Fruit fly (Drosophila melanogaster): ENCODE data around the gene CG15247.

Gene CG15247

DNA sequence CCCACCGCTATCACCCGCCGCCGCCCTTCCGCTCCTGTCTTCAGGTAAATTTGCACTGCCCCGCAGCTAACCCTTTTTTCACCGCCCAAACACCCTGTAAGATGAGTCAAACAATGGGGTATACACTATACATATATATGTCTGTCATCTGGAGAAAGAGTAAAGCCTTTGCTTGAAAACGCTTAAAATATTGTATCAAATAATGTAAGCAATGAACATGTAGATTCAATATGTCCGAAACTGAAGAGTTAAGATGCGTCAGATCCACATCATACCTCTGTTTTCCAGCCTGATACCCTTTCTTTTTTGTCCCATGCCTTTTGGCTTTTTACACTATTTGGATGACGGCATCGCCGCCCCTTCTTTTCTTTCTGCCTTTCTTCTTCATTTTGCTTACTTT lies 16.4 kb upstream of the CG15247 start:
- TF ChIP-seq gl (tag; optimal IDR thresholded peaks at IDR 0.05): no peak
- no peak for TF ChIP-seq CG13204 (GFP tag; optimal IDR thresholded peaks at IDR 0.05)
- peak; percentile 62 for TF ChIP-seq Pif1A (GFP tag; optimal IDR thresholded peaks at IDR 0.05)
- 0 out of 3 replicates have a peak, but pooled peaks have one; percentile 44 for TF ChIP-seq fd96Ca (GFP tag; IDR thresholded peaks at IDR 0.05)
- TF ChIP-seq D1 (tag; optimal IDR thresholded peaks at IDR 0.05): no peak
- TF ChIP-seq CG8301 (tag; optimal IDR thresholded peaks at IDR 0.05): no peak
- TF ChIP-seq CG32121 (GFP tag; IDR thresholded peaks at IDR 0.05): 0 out of 2 replicates have a peak, but pooled peaks have one; percentile 15
- 0 out of 2 replicates have a peak, but pooled peaks have one; percentile 18 for TF ChIP-seq rn (GFP tag; IDR thresholded peaks at IDR 0.05)
- TF ChIP-seq Pif1B (GFP tag; optimal IDR thresholded peaks at IDR 0.05): peak; percentile 17
- TF ChIP-seq CG17806 (tag; optimal IDR thresholded peaks at IDR 0.05): peak; percentile 16
- peak; percentile 11 for TF ChIP-seq CG14655 (GFP tag; optimal IDR thresholded peaks at IDR 0.05)
- TF ChIP-seq Snoo (tag; optimal IDR thresholded peaks at IDR 0.05): peak; percentile 50
- TF ChIP-seq CG9948 (tag; optimal IDR thresholded peaks at IDR 0.05): peak; percentile 15
- TF ChIP-seq Ets98B (GFP tag; IDR thresholded peaks at IDR 0.05): peak; percentile 37; the same call in 1 of the 2 replicates
- no peak for TF ChIP-seq EcR (GFP tag; optimal IDR thresholded peaks at IDR 0.05)
- 0 out of 3 replicates have a peak, but pooled peaks have one; percentile 53 for TF ChIP-seq CG4496 (GFP tag; IDR thresholded peaks at IDR 0.05)
- peak; percentile 14 for TF ChIP-seq CG15710 (tag; optimal IDR thresholded peaks at IDR 0.05)

- TF ChIP-seq EcR (GFP tag; optimal IDR thresholded peaks at IDR 0.05) (no peak), CG12605 (GFP tag; IDR thresholded peaks at IDR 0.05) (no peak), CG8159 (tag; optimal IDR thresholded peaks at IDR 0.05) (no peak), CG10348 (GFP tag; IDR thresholded peaks at IDR 0.05) (no peak), CG9948 (tag; optimal IDR thresholded peaks at IDR 0.05) (no peak), rn (GFP tag; IDR thresholded peaks at IDR 0.05) (no peak), Pif1A (GFP tag; optimal IDR thresholded peaks at IDR 0.05) (no peak)
Measured at dm6 chrX:9889686-9890085, 13.2 kb upstream of the CG15247 start.

- peak; percentile 46 for TF ChIP-seq EcR (GFP tag; optimal IDR thresholded peaks at IDR 0.05)
- no peak for TF ChIP-seq CG12605 (GFP tag; IDR thresholded peaks at IDR 0.05)
Measured at dm6 chrX:9885363-9885762, 8.9 kb upstream of the CG15247 start.

DNA sequence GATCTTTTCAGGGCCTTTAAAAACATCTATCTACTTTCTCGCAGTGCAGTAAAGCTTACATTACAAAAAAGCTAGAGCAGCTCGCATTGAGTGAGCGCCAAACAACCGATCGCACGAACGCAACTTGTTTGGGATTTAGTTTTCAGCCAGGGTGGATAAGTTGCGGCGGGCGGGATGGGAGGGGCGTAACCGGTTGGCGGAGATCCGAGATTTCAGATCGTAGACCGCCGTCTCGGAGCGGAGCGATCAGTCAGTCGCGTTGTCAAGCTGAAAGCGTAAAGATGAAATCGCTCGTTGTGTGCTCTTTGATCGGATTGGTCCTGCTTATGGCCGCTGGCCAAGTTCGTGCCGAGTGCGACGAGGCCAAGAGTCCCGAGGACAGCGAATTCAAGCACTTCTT lies 7.7 kb upstream of the CG15247 start, which contains the start of gene CG9691:
Gene CG9691 (plus strand): TSS at position 222 of the 400 bp plus-strand sequence.
- TF ChIP-seq Pif1A (GFP tag; optimal IDR thresholded peaks at IDR 0.05) (peak; percentile 33), Ets98B (GFP tag; IDR thresholded peaks at IDR 0.05) (peak; percentile 67), CG10348 (GFP tag; IDR thresholded peaks at IDR 0.05) (no peak), CG34367 (tag; optimal IDR thresholded peaks at IDR 0.05) (no peak), CG15710 (tag; optimal IDR thresholded peaks at IDR 0.05) (peak; percentile 35), CG8159 (tag; optimal IDR thresholded peaks at IDR 0.05) (peak; percentile 18), CG13204 (GFP tag; optimal IDR thresholded peaks at IDR 0.05) (peak; percentile 63), CG14655 (GFP tag; optimal IDR thresholded peaks at IDR 0.05) (peak; percentile 28), CG12605 (GFP tag; IDR thresholded peaks at IDR 0.05) (no peak), EcR (GFP tag; optimal IDR thresholded peaks at IDR 0.05) (peak; percentile 58), CG8301 (tag; optimal IDR thresholded peaks at IDR 0.05) (peak; percentile 5), CG17806 (tag; optimal IDR thresholded peaks at IDR 0.05) (peak; percentile 23), fd96Ca (GFP tag; IDR thresholded peaks at IDR 0.05) (peak; percentile 52; the same call in 1 of the 3 replicates), Pif1B (GFP tag; optimal IDR thresholded peaks at IDR 0.05) (no peak), gl (tag; optimal IDR thresholded peaks at IDR 0.05) (no peak), rn (GFP tag; IDR thresholded peaks at IDR 0.05) (no peak), CG4496 (GFP tag; IDR thresholded peaks at IDR 0.05) (peak; percentile 68; the same call in 2 of the 3 replicates), D1 (tag; optimal IDR thresholded peaks at IDR 0.05) (no peak), CG32121 (GFP tag; IDR thresholded peaks at IDR 0.05) (peak; percentile 56), Snoo (tag; optimal IDR thresholded peaks at IDR 0.05) (no peak), CG9948 (tag; optimal IDR thresholded peaks at IDR 0.05) (no peak)

dm6 chrX:9882900-9883299 lies 6.4 kb upstream of the CG15247 start:
- TF ChIP-seq CG14655 (GFP tag; optimal IDR thresholded peaks at IDR 0.05) (no peak), CG8301 (tag; optimal IDR thresholded peaks at IDR 0.05) (no peak), CG34367 (tag; optimal IDR thresholded peaks at IDR 0.05) (no peak), Pif1B (GFP tag; optimal IDR thresholded peaks at IDR 0.05) (no peak), CG10348 (GFP tag; IDR thresholded peaks at IDR 0.05) (no peak), CG32121 (GFP tag; IDR thresholded peaks at IDR 0.05) (no peak), Snoo (tag; optimal IDR thresholded peaks at IDR 0.05) (no peak), CG9948 (tag; optimal IDR thresholded peaks at IDR 0.05) (no peak), D1 (tag; optimal IDR thresholded peaks at IDR 0.05) (no peak), CG8159 (tag; optimal IDR thresholded peaks at IDR 0.05) (no peak), CG13204 (GFP tag; optimal IDR thresholded peaks at IDR 0.05) (no peak), rn (GFP tag; IDR thresholded peaks at IDR 0.05) (no peak)

dm6 chrX:9881746-9882145 lies 5.3 kb upstream of the CG15247 start, which contains the start of gene CG9689:
Gene CG9689, plus strand, starts transcription at chrX:9881953.
- TF ChIP-seq CG17806 (tag; optimal IDR thresholded peaks at IDR 0.05) (no peak), rn (GFP tag; IDR thresholded peaks at IDR 0.05) (no peak), CG34367 (tag; optimal IDR thresholded peaks at IDR 0.05) (no peak), EcR (GFP tag; optimal IDR thresholded peaks at IDR 0.05) (peak; percentile 40), CG13204 (GFP tag; optimal IDR thresholded peaks at IDR 0.05) (peak; percentile 14), CG15710 (tag; optimal IDR thresholded peaks at IDR 0.05) (no peak), CG12605 (GFP tag; IDR thresholded peaks at IDR 0.05) (no peak), gl (tag; optimal IDR thresholded peaks at IDR 0.05) (no peak), Ets98B (GFP tag; IDR thresholded peaks at IDR 0.05) (no peak), CG9948 (tag; optimal IDR thresholded peaks at IDR 0.05) (no peak), Pif1B (GFP tag; optimal IDR thresholded peaks at IDR 0.05) (no peak), CG14655 (GFP tag; optimal IDR thresholded peaks at IDR 0.05) (no peak), CG4496 (GFP tag; IDR thresholded peaks at IDR 0.05) (no peak; the same call in 2 of the 3 replicates), CG32121 (GFP tag; IDR thresholded peaks at IDR 0.05) (no peak)
